Worm (Caenorhabditis elegans) whole organism, L1 larva: ENCODE data around the gene lgc-40.

Source experiments
- C04F5.9 ChIP-seq: sonication (generic microtip); optimal IDR thresholded peaks from 2 replicates; lab custom pipeline; 2016; ENCODE audit warnings: missing genetic modification characterization, missing compliant biosample characterization
- F16B12.6 ChIP-seq: fragments of 150-350 bp; optimal IDR thresholded peaks from 2 replicates; lab custom pipeline; 2014; ENCODE audit warnings: missing biosample characterization, missing genetic modification characterization
- Y116A8C.19 ChIP-seq: sonication (generic microtip); optimal IDR thresholded peaks from 2 replicates; lab custom pipeline; 2016; ENCODE audit warnings: missing compliant biosample characterization, missing genetic modification characterization, borderline replicate concordance
- alr-1 ChIP-seq: fragments of 200-800 bp; sonication (Bioruptor generic); optimal IDR thresholded peaks from 2 replicates; lab custom pipeline; 2018; ENCODE audit warnings: borderline replicate concordance, mild to moderate bottlenecking, missing genetic modification characterization, missing compliant biosample characterization
- ama-1 ChIP-seq: fragments of 150-350 bp; optimal IDR thresholded peaks from 2 replicates; lab custom pipeline; 2014
- ceh-63 ChIP-seq: fragments of 200-800 bp; sonication (Bioruptor generic); optimal IDR thresholded peaks from 2 replicates; lab custom pipeline; 2018; ENCODE audit warnings: mild to moderate bottlenecking, missing genetic modification characterization, missing compliant biosample characterization
- ceh-8 ChIP-seq: fragments of 200-800 bp; sonication (Bioruptor generic); optimal IDR thresholded peaks from 2 replicates; lab custom pipeline; 2018; ENCODE audit warnings: mild to moderate bottlenecking, missing genetic modification characterization, moderate library complexity, missing compliant biosample characterization
- ceh-88 ChIP-seq: fragments of 200-800 bp; sonication (Bioruptor generic); IDR thresholded peaks from 2 replicates; pipeline ENCODE4 v1.3.6; 2022; ENCODE audit warnings: missing genetic modification characterization, missing compliant biosample characterization
- ceh-90 ChIP-seq: sonication (generic microtip); optimal IDR thresholded peaks from 2 replicates; lab custom pipeline; 2016; ENCODE audit warnings: missing genetic modification characterization, missing compliant biosample characterization
- dpl-1 ChIP-seq, 3 experiments: fragments of 150-350 bp in 2 of 3; sonication (generic microtip) in 1 of 3; optimal IDR thresholded peaks; 2 replicates each; lab custom pipeline; 2014 to 2017; ENCODE audit warnings: missing biosample characterization in 3 of 3, missing genetic modification characterization in 3 of 3, missing genetic modification reagents in 3 of 3
- dsc-1 ChIP-seq: sonication (generic microtip); optimal IDR thresholded peaks from 2 replicates; lab custom pipeline; 2016; ENCODE audit warnings: mild to moderate bottlenecking, missing genetic modification characterization, missing compliant biosample characterization
- efl-3 ChIP-seq: fragments of 200-800 bp; sonication (Bioruptor generic); optimal IDR thresholded peaks from 2 replicates; lab custom pipeline; 2018; ENCODE audit warnings: mild to moderate bottlenecking, missing genetic modification characterization, missing compliant biosample characterization
- elt-2 ChIP-seq: sonication (generic microtip); optimal IDR thresholded peaks from 2 replicates; lab custom pipeline; 2016; ENCODE audit warnings: missing genetic modification characterization, mild to moderate bottlenecking, inconsistent platforms, missing compliant biosample characterization, missing genetic modification reagents
- fkh-10 ChIP-seq: sonication (generic microtip); optimal IDR thresholded peaks from 2 replicates; lab custom pipeline; 2017; ENCODE audit warnings: missing biosample characterization, missing genetic modification reagents, missing genetic modification characterization
- fkh-4 ChIP-seq: sonication (generic microtip); optimal IDR thresholded peaks from 2 replicates; lab custom pipeline; 2016; ENCODE audit warnings: missing compliant biosample characterization, missing genetic modification characterization, borderline replicate concordance
- grh-1 ChIP-seq: fragments of 200-800 bp; sonication (Bioruptor generic); IDR thresholded peaks from 2 replicates; pipeline ENCODE4 v1.3.6; 2022; ENCODE audit warnings: missing genetic modification reagents, missing genetic modification characterization, missing compliant biosample characterization
- hlh-17 ChIP-seq: fragments of 200-800 bp; sonication (Bioruptor generic); optimal IDR thresholded peaks from 2 replicates; lab custom pipeline; 2018; ENCODE audit warnings: missing genetic modification characterization, mild to moderate bottlenecking, missing compliant biosample characterization, moderate library complexity, borderline replicate concordance
- irx-1 ChIP-seq: sonication (generic microtip); optimal IDR thresholded peaks from 2 replicates; lab custom pipeline; 2016; ENCODE audit warnings: missing genetic modification characterization, missing compliant biosample characterization
- isw-1 ChIP-seq: fragments of 200-800 bp; sonication (Bioruptor generic); IDR thresholded peaks from 2 replicates; pipeline ENCODE4 v1.3.6; 2022; ENCODE audit warnings: missing genetic modification characterization, missing compliant biosample characterization
- lin-35 ChIP-seq, 2 experiments: fragments of 150-350 bp; optimal IDR thresholded peaks; 2 replicates each; lab custom pipeline; 2014; ENCODE audit warnings: missing biosample characterization in 2 of 2, missing genetic modification characterization in 2 of 2, missing genetic modification reagents in 2 of 2
- lin-39 ChIP-seq: fragments of 150-350 bp; optimal IDR thresholded peaks from 2 replicates; lab custom pipeline; 2014; ENCODE audit warnings: missing biosample characterization, missing genetic modification reagents, missing genetic modification characterization
- lir-3 ChIP-seq: sonication (generic microtip); optimal IDR thresholded peaks from 2 replicates; lab custom pipeline; 2016; ENCODE audit warnings: mild to moderate bottlenecking, missing genetic modification characterization, moderate library complexity, missing compliant biosample characterization; ENCODE audit not compliant: poor library complexity
- lsy-2 ChIP-seq, 2 experiments: fragments of 150-350 bp; optimal IDR thresholded peaks; 2 replicates each; lab custom pipeline; 2014; ENCODE audit warnings: missing biosample characterization in 2 of 2, missing genetic modification characterization in 2 of 2
- mab-9 ChIP-seq: fragments of 200-800 bp; sonication (Bioruptor generic); IDR thresholded peaks from 2 replicates; pipeline ENCODE4 v1.3.6; 2022; ENCODE audit warnings: missing genetic modification reagents, missing genetic modification characterization, missing compliant biosample characterization
- mef-2 ChIP-seq: fragments of 150-350 bp; optimal IDR thresholded peaks from 2 replicates; lab custom pipeline; 2014; ENCODE audit warnings: missing biosample characterization, missing genetic modification characterization
- mep-1 ChIP-seq: fragments of 150-350 bp; optimal IDR thresholded peaks from 2 replicates; lab custom pipeline; 2014; ENCODE audit warnings: missing biosample characterization, missing genetic modification characterization
- nhr-11 ChIP-seq: fragments of 150-350 bp; optimal IDR thresholded peaks from 2 replicates; lab custom pipeline; 2014; ENCODE audit warnings: missing biosample characterization, missing genetic modification characterization
- nhr-12 ChIP-seq: sonication (generic microtip); optimal IDR thresholded peaks from 2 replicates; lab custom pipeline; 2017; ENCODE audit warnings: missing biosample characterization, missing genetic modification characterization
- nhr-19 ChIP-seq: fragments of 200-800 bp; sonication (Bioruptor generic); conservative IDR thresholded peaks from 2 replicates; pipeline ENCODE4 v1.3.6; 2022; ENCODE audit warnings: missing genetic modification characterization, missing compliant biosample characterization
- nhr-20 ChIP-seq: sonication (generic microtip); optimal IDR thresholded peaks from 2 replicates; lab custom pipeline; 2016; ENCODE audit warnings: mild to moderate bottlenecking, missing genetic modification characterization, missing compliant biosample characterization
- nhr-237 ChIP-seq: fragments of 150-350 bp; optimal IDR thresholded peaks from 2 replicates; lab custom pipeline; 2014; ENCODE audit warnings: missing biosample characterization, missing genetic modification characterization
- nhr-76 ChIP-seq: sonication (generic microtip); optimal IDR thresholded peaks from 2 replicates; lab custom pipeline; 2017; ENCODE audit warnings: missing biosample characterization, missing genetic modification characterization
- nhr-77 ChIP-seq: fragments of 150-350 bp; optimal IDR thresholded peaks from 2 replicates; lab custom pipeline; 2014; ENCODE audit warnings: missing biosample characterization, missing genetic modification characterization
- pqm-1 ChIP-seq: sonication (generic microtip); optimal IDR thresholded peaks from 3 replicates; lab custom pipeline; 2017; ENCODE audit warnings: missing biosample characterization, missing genetic modification characterization
- rnt-1 ChIP-seq: sonication (generic microtip); optimal IDR thresholded peaks from 2 replicates; lab custom pipeline; 2016; ENCODE audit warnings: mild to moderate bottlenecking, missing genetic modification characterization, moderate library complexity, missing compliant biosample characterization
- skn-1 ChIP-seq: fragments of 150-350 bp; optimal IDR thresholded peaks from 2 replicates; lab custom pipeline; 2014; ENCODE audit warnings: missing biosample characterization, missing genetic modification characterization
- snpc-4 ChIP-seq: fragments of 150-350 bp; optimal IDR thresholded peaks from 2 replicates; lab custom pipeline; 2014; ENCODE audit warnings: missing biosample characterization, missing genetic modification characterization
- sox-4 ChIP-seq: sonication (generic microtip); optimal IDR thresholded peaks from 2 replicates; lab custom pipeline; 2016; ENCODE audit warnings: missing genetic modification characterization, missing compliant biosample characterization
- tbx-2 ChIP-seq: sonication (generic microtip); optimal IDR thresholded peaks from 2 replicates; lab custom pipeline; 2016; ENCODE audit warnings: missing genetic modification characterization, missing compliant biosample characterization
- tlp-1 ChIP-seq: fragments of 150-350 bp; optimal IDR thresholded peaks from 2 replicates; lab custom pipeline; 2014; ENCODE audit warnings: missing biosample characterization, missing genetic modification characterization
- unc-130 ChIP-seq: fragments of 150-350 bp; optimal IDR thresholded peaks from 2 replicates; lab custom pipeline; 2017; ENCODE audit warnings: missing biosample characterization, missing genetic modification characterization, inconsistent platforms
- unc-62 ChIP-seq: fragments of 150-350 bp; optimal IDR thresholded peaks from 2 replicates; lab custom pipeline; 2014; ENCODE audit warnings: missing biosample characterization, missing genetic modification reagents, missing genetic modification characterization
- unc-86 ChIP-seq: sonication (generic microtip); optimal IDR thresholded peaks from 2 replicates; lab custom pipeline; 2016; ENCODE audit warnings: missing genetic modification characterization, missing compliant biosample characterization
- unc-98 ChIP-seq: fragments of 200-800 bp; sonication (Bioruptor generic); IDR thresholded peaks from 2 replicates; pipeline ENCODE4 v1.3.6; 2022; ENCODE audit warnings: missing genetic modification characterization, missing compliant biosample characterization
- vab-15 ChIP-seq: sonication (generic microtip); optimal IDR thresholded peaks from 2 replicates; lab custom pipeline; 2017; ENCODE audit warnings: missing genotype, mild to moderate bottlenecking, missing genetic modification characterization, missing compliant biosample characterization
- zip-4 ChIP-seq: fragments of 200-800 bp; sonication (Bioruptor generic); optimal IDR thresholded peaks from 2 replicates; lab custom pipeline; 2018; ENCODE audit warnings: mild to moderate bottlenecking, missing genetic modification characterization, moderate library complexity, missing compliant biosample characterization
- ztf-11 ChIP-seq, 2 experiments: sonication (generic microtip); optimal IDR thresholded peaks; 2 replicates each; lab custom pipeline; 2016 to 2017; ENCODE audit warnings: missing genetic modification characterization in 2 of 2, missing biosample characterization in 1 of 2, missing compliant biosample characterization in 1 of 2

Gene lgc-40

DNA sequence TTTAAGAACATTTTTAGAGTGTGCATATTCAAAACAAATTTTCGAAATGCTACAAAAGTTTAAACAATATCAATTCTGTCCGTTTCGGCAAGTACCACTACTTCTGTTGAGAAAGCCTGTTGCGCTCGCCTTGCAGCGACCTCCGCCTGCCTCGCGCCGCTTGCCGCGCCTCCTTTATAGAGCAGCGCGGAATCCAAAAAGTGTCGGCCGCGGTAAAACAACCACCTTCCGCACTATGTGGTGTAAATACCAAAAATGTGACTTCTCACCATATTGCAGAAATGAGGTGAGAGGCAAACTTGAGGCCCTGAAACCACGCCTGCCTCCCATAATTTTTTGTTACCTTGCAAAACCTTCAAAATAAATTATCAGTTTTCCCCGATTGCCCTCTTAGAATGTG, 7.0 kb upstream of the lgc-40 start:
- no peak for TF ChIP-seq sox-4 (tag; lab: Kevin White, UChicago)
- no peak for TF ChIP-seq dpl-1 (GFP tag; optimal IDR thresholded peaks at IDR 0.05; lab: Kevin White, UChicago)
- no peak for TF ChIP-seq hlh-17
- no peak for TF ChIP-seq tbx-2
- no peak for TF ChIP-seq Y116A8C.19 (tag; lab: Kevin White, UChicago)
- no peak for TF ChIP-seq ceh-88
- TF ChIP-seq lir-3 = no peak
- TF ChIP-seq lin-35 (GFP tag; optimal IDR thresholded peaks at IDR 0.05; lab: Kevin White, UChicago) = no peak
- TF ChIP-seq elt-2 = no peak
- no peak for TF ChIP-seq snpc-4 (tag; lab: Kevin White, UChicago)
- no peak for TF ChIP-seq tlp-1 (tag; lab: Kevin White, UChicago)

DNA sequence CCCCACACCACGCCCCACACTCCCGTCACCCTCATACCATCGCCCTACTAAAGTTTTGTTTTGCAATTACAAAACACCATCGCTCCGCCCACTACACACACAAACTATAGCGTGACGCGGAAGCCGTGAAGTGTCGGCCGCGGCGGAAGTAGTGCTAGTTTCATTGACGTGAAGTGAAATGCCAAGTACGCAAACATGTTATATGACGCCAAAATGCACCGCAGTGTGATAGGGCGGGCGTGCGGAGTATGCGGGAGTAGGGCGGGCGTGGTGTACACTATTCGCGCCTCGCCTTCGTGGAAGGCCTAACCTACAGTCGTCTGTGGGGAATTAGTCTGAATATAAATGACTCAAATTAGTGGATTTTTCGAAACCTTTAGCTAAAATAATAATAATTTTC, 3.0 kb downstream of the lgc-40 start:
- no peak for TF ChIP-seq nhr-237 (tag; lab: Kevin White, UChicago)
- peak; percentile 65 for TF ChIP-seq snpc-4 (tag; lab: Kevin White, UChicago)

DNA sequence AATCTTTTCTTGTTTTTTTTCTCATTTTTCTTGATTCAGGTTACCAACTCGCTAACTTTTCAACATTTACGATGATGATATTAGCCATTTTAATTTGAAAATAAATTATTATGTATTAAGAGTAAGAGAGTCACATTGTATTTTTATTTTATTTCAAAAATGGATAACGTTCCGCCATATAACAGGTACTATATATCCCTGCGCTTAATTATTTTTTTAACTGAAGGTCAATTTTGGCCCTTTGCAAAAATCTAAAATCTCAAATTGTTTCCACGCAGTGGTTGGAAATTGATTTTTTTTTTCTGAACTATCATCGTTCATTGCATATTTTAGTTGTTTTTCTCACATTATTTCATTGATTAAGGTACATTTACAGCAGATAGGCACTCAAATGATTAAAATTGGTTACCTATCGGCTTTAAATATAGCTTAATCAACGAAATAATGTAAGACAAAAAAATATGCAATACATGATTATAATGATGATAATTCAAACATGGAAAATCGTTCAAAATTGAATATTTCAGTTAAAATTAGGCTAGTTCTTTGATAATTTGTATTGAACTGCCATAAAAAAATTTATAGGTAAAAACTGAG, 4.9 kb downstream of the lgc-40 start:
- TF ChIP-seq mef-2 (tag; lab: Kevin White, UChicago) (no peak), Y116A8C.19 (tag; lab: Kevin White, UChicago) (no peak), efl-3 (peak; percentile 72), ceh-8 (GFP tag; lab: Kevin White, UChicago) (peak; percentile 88), vab-15 (no peak), dsc-1 (peak; percentile 59), ceh-63 (no peak), unc-86 (tag; lab: Kevin White, UChicago) (no peak), lsy-2 (tag; optimal IDR thresholded peaks at IDR 0.05; lab: Kevin White, UChicago) (peak; percentile 87 to 88), unc-130 (tag; lab: Kevin White, UChicago) (no peak), C04F5.9 (peak; percentile 38), nhr-77 (tag; lab: Kevin White, UChicago) (peak; percentile 85), hlh-17 (no peak), tbx-2 (peak; percentile 83), elt-2 (peak; percentile 67), mep-1 (tag; lab: Kevin White, UChicago) (peak; percentile 94), sox-4 (tag; lab: Kevin White, UChicago) (peak; percentile 88), pqm-1 (no peak), unc-98 (GFP tag; lab: Robert Waterston, UW) (no peak), F16B12.6 (tag; lab: Kevin White, UChicago) (no peak), lir-3 (peak; percentile 70), isw-1 (GFP tag; lab: Robert Waterston, UW) (peak; percentile 48), fkh-10 (GFP tag; lab: Kevin White, UChicago) (peak; percentile 78), nhr-19 (peak; percentile 88), nhr-20 (tag; lab: Kevin White, UChicago) (peak; percentile 87), ama-1 (no peak), ceh-90 (no peak), zip-4 (GFP tag; lab: Kevin White, UChicago) (peak; percentile 65), ztf-11 (tag; optimal IDR thresholded peaks at IDR 0.05; lab: Kevin White, UChicago) (peak in 1 of 2 experiments; percentile 50), nhr-76 (tag; lab: Kevin White, UChicago) (no peak), fkh-4 (tag; lab: Kevin White, UChicago) (no peak), nhr-11 (tag; lab: Kevin White, UChicago) (peak; percentile 96), skn-1 (tag; lab: Kevin White, UChicago) (peak; percentile 99), mab-9 (GFP tag; lab: Robert Waterston, UW) (peak; percentile 69; the same call in 1 of the 2 replicates), alr-1 (tag; lab: Kevin White, UChicago) (no peak), rnt-1 (tag; lab: Kevin White, UChicago) (peak; percentile 68), unc-62 (GFP tag; lab: Kevin White, UChicago) (no peak), nhr-12 (tag; lab: Kevin White, UChicago) (peak; percentile 44), grh-1 (GFP tag; lab: Robert Waterston, UW) (peak; percentile 82), lin-39 (tag; lab: Kevin White, UChicago) (peak; percentile 86), irx-1 (peak; percentile 85), lin-35 (GFP tag; optimal IDR thresholded peaks at IDR 0.05; lab: Kevin White, UChicago) (peak; percentile 24 to 81)
